Fruit fly (Drosophila melanogaster) whole organism, wandering third instar larva: ENCODE measurements around the gene Lamtor1.

ENCODE experiments used
- Abd-B ChIP-seq: fragments of >200 bp; optimal IDR thresholded peaks from 2 replicates; lab custom pipeline; 2017; ENCODE audit warnings: missing biosample characterization, missing genetic modification characterization
- CG9705 ChIP-seq: fragments of 200-800 bp; sonication (Bioruptor generic); optimal IDR thresholded peaks from 2 replicates; lab custom pipeline; 2018; ENCODE audit warnings: missing biosample characterization, mild to moderate bottlenecking, missing genetic modification characterization
- CrebA ChIP-seq: fragments of 200-800 bp; sonication (Bioruptor generic); optimal IDR thresholded peaks from 2 replicates; lab custom pipeline; 2016; ENCODE audit warnings: missing biosample characterization, mild to moderate bottlenecking, missing genetic modification characterization, borderline replicate concordance
- Dfd ChIP-seq: fragments of >200 bp; optimal IDR thresholded peaks from 2 replicates; lab custom pipeline; 2017; ENCODE audit warnings: missing biosample characterization, missing genetic modification characterization
- Dif ChIP-seq: fragments of 200-275, 200-300 bp; sonication (Bioruptor generic); optimal IDR thresholded peaks from 2 replicates; lab custom pipeline; 2018; ENCODE audit warnings: missing biosample characterization, missing genetic modification characterization; ENCODE audit not compliant: partially characterized antibody
- HLH106 ChIP-seq: fragments of 200-800 bp; optimal IDR thresholded peaks from 3 replicates; lab custom pipeline; 2019; ENCODE audit warnings: missing biosample characterization, mild to moderate bottlenecking, missing genetic modification characterization, moderate library complexity
- Hnf4 ChIP-seq: fragments of 200-800 bp; sonication (Bioruptor generic); optimal IDR thresholded peaks from 2 replicates; lab custom pipeline; 2016; ENCODE audit warnings: missing biosample characterization, mild to moderate bottlenecking, missing genetic modification characterization
- Hr78 ChIP-seq: fragments of >200 bp; optimal IDR thresholded peaks from 2 replicates; lab custom pipeline; 2017; ENCODE audit warnings: missing biosample characterization, missing genetic modification characterization
- Hr83 ChIP-seq: fragments of 200-300 bp; sonication (Bioruptor generic); optimal IDR thresholded peaks from 2 replicates; lab custom pipeline; 2016; ENCODE audit warnings: missing biosample characterization, mild to moderate bottlenecking, missing genetic modification characterization, moderate library complexity; ENCODE audit not compliant: poor library complexity, severe bottlenecking
- Jra ChIP-seq: sonication (Bioruptor generic); optimal IDR thresholded peaks from 2 replicates; lab custom pipeline; 2016; ENCODE audit warnings: missing biosample characterization, missing genetic modification characterization
- Mio ChIP-seq: sonication (Bioruptor generic); optimal IDR thresholded peaks from 2 replicates; lab custom pipeline; 2016; ENCODE audit warnings: missing biosample characterization, missing genetic modification characterization
- Myc ChIP-seq: fragments of >200 bp; optimal IDR thresholded peaks from 2 replicates; lab custom pipeline; 2017
- N ChIP-seq: fragments of >200 bp; optimal IDR thresholded peaks from 2 replicates; lab custom pipeline; 2018; ENCODE audit warnings: missing biosample characterization, missing external identifiers, missing genetic modification characterization
- OdsH ChIP-seq: fragments of 200-800 bp; sonication (Bioruptor generic); optimal IDR thresholded peaks from 2 replicates; lab custom pipeline; 2016; ENCODE audit warnings: missing biosample characterization, mild to moderate bottlenecking, missing genetic modification characterization
- Sp1 ChIP-seq: fragments of 200-800 bp; sonication (Bioruptor generic); optimal IDR thresholded peaks from 3 replicates; lab custom pipeline; 2019; ENCODE audit warnings: missing biosample characterization, mild to moderate bottlenecking, missing genetic modification characterization, moderate library complexity
- Vsx2 ChIP-seq: fragments of 200-300, 225-300 bp; sonication (Bioruptor generic); optimal IDR thresholded peaks from 2 replicates; lab custom pipeline; 2018; ENCODE audit warnings: missing biosample characterization, missing genetic modification characterization; ENCODE audit not compliant: partially characterized antibody
- dl ChIP-seq, 2 experiments: fragments of 175-275, 200-275 bp in 1 of 2; fragments of 200-275 bp in 1 of 2; sonication (Bioruptor generic); optimal IDR thresholded peaks; lab custom pipeline; 2018; ENCODE audit warnings: mild to moderate bottlenecking in 2 of 2, missing biosample characterization in 2 of 2, missing genetic modification characterization in 2 of 2, moderate library complexity in 2 of 2; ENCODE audit not compliant: partially characterized antibody in 2 of 2, insufficient read depth in 1 of 2
- dsf ChIP-seq: sonication (Bioruptor generic); optimal IDR thresholded peaks from 2 replicates; lab custom pipeline; 2016; ENCODE audit warnings: missing biosample characterization, missing genetic modification characterization, borderline replicate concordance
- ey ChIP-seq: fragments of 200-800 bp; sonication (Bioruptor generic); optimal IDR thresholded peaks from 2 replicates; lab custom pipeline; 2016; ENCODE audit warnings: missing biosample characterization, missing genetic modification characterization
- foxo ChIP-seq, 2 experiments: fragments of 200-800 bp; sonication (Bioruptor generic); optimal IDR thresholded peaks; 2 replicates in 1 of 2; 3 replicates in 1 of 2; lab custom pipeline; 2016 to 2017; ENCODE audit warnings: missing biosample characterization in 2 of 2, missing genetic modification characterization in 2 of 2
- fru ChIP-seq: fragments of 200-800 bp; sonication (Bioruptor generic); optimal IDR thresholded peaks from 3 replicates; lab custom pipeline; 2016; ENCODE audit warnings: missing biosample characterization, mild to moderate bottlenecking, missing genetic modification characterization
- h ChIP-seq: fragments of 200-800 bp; sonication (Bioruptor generic); optimal IDR thresholded peaks from 3 replicates; lab custom pipeline; 2016; ENCODE audit warnings: missing biosample characterization, mild to moderate bottlenecking, missing genetic modification characterization
- jim ChIP-seq: fragments of 175-275, 200-325 bp; sonication (Bioruptor generic); optimal IDR thresholded peaks from 2 replicates; lab custom pipeline; 2016; ENCODE audit warnings: missing biosample characterization, mild to moderate bottlenecking, missing genetic modification characterization
- pan ChIP-seq: fragments of >200 bp; optimal IDR thresholded peaks from 2 replicates; lab custom pipeline; 2017
- psq ChIP-seq: fragments of 200-800 bp; sonication (Bioruptor generic); optimal IDR thresholded peaks from 3 replicates; lab custom pipeline; 2017; ENCODE audit warnings: missing biosample characterization, mild to moderate bottlenecking, missing genetic modification characterization, moderate library complexity
- rgr ChIP-seq: fragments of 200-800 bp; sonication (Bioruptor generic); optimal IDR thresholded peaks from 3 replicates; lab custom pipeline; 2016; ENCODE audit warnings: missing biosample characterization, mild to moderate bottlenecking, missing genetic modification characterization
- sage ChIP-seq: fragments of 200-800 bp; sonication (Bioruptor generic); optimal IDR thresholded peaks from 2 replicates; lab custom pipeline; 2016; ENCODE audit warnings: missing biosample characterization, mild to moderate bottlenecking, missing genetic modification characterization
- sv ChIP-seq: fragments of 200-800 bp; sonication (Bioruptor generic); optimal IDR thresholded peaks from 3 replicates; lab custom pipeline; 2016; ENCODE audit warnings: missing biosample characterization, missing genetic modification characterization
- tai ChIP-seq: sonication (Bioruptor generic); optimal IDR thresholded peaks from 2 replicates; lab custom pipeline; 2016; ENCODE audit warnings: missing biosample characterization, missing genetic modification characterization
- usp ChIP-seq: fragments of >200 bp; optimal IDR thresholded peaks from 2 replicates; lab custom pipeline; 2017; ENCODE audit warnings: missing biosample characterization, missing genetic modification characterization
- woc ChIP-seq: sonication (Bioruptor generic); optimal IDR thresholded peaks from 2 replicates; lab custom pipeline; 2016; ENCODE audit warnings: missing biosample characterization, mild to moderate bottlenecking, missing genetic modification characterization

The Lamtor1 gene

dm6 chr3L:20002482-20003234 is 26.2 kb downstream of the Lamtor1 start, which contains the start of gene CG7668 (continued):
- TF ChIP-seq tai (GFP tag; lab: Kevin White, UChicago): peak; percentile 75
- peak; percentile 93 for TF ChIP-seq rgr
- TF ChIP-seq foxo (GFP tag; optimal IDR thresholded peaks at IDR 0.05; lab: Kevin White, UChicago): peak in 1 of 2 experiments; percentile 94
- TF ChIP-seq sage: peak; percentile 73
- TF ChIP-seq Hnf4 (GFP tag; lab: Kevin White, UChicago): peak; percentile 87
- peak; percentile 89 for TF ChIP-seq CG9705 (GFP tag; lab: Kevin White, UChicago)
- TF ChIP-seq OdsH (GFP tag; lab: Kevin White, UChicago): peak; percentile 90
- peak; percentile 63 for TF ChIP-seq CrebA (GFP tag; lab: Kevin White, UChicago)
- no peak for TF ChIP-seq jim
- peak; percentile 28 for TF ChIP-seq pan
- peak; percentile 93 for TF ChIP-seq h (GFP tag; lab: Kevin White, UChicago)
- TF ChIP-seq Myc (lab: Kevin White, UChicago): no peak
- TF ChIP-seq Sp1 (GFP tag; lab: Kevin White, UChicago): peak; percentile 95
- peak; percentile 81 for TF ChIP-seq psq

dm6 chr3L:20000878-20001640 is 27.8 kb downstream of the Lamtor1 start:
- TF ChIP-seq tai (GFP tag; lab: Kevin White, UChicago): no peak
- TF ChIP-seq Hr78 (GFP tag; lab: Kevin White, UChicago): no peak
- TF ChIP-seq dl (GFP tag; optimal IDR thresholded peaks at IDR 0.05; lab: Kevin White, UChicago; ENCODE audit: insufficient read depth in 1 of 2, partially characterized antibody in 2 of 2): no peak
- peak; percentile 41 for TF ChIP-seq fru (GFP tag; lab: Kevin White, UChicago)
- TF ChIP-seq psq: no peak
- TF ChIP-seq usp: no peak
- TF ChIP-seq pan: no peak
- no peak for TF ChIP-seq Hnf4 (GFP tag; lab: Kevin White, UChicago)
- TF ChIP-seq CrebA (GFP tag; lab: Kevin White, UChicago): no peak
- TF ChIP-seq CG9705 (GFP tag; lab: Kevin White, UChicago): no peak
- TF ChIP-seq foxo (GFP tag; optimal IDR thresholded peaks at IDR 0.05; lab: Kevin White, UChicago): no peak
- TF ChIP-seq Hr83: no peak
- peak; percentile 56 for TF ChIP-seq woc (GFP tag; lab: Kevin White, UChicago)
- no peak for TF ChIP-seq N (GFP tag; lab: Kevin White, UChicago)

dm6 chr3L:20000081-20000736 is 28.6 kb downstream of the Lamtor1 start, which contains the start of the genes Tom20 and Gabat:
Gene Tom20, plus strand, starts transcription at chr3L:20000644.
Gene Gabat, minus strand, starts transcription at chr3L:20000686.
- no peak for TF ChIP-seq sv (GFP tag; lab: Kevin White, UChicago)
- no peak for TF ChIP-seq rgr
- TF ChIP-seq foxo (GFP tag; optimal IDR thresholded peaks at IDR 0.05; lab: Kevin White, UChicago): no peak
- no peak for TF ChIP-seq Jra (GFP tag; lab: Kevin White, UChicago)
- no peak for TF ChIP-seq CrebA (GFP tag; lab: Kevin White, UChicago)
- TF ChIP-seq Vsx2 (GFP tag; lab: Kevin White, UChicago): no peak
- no peak for TF ChIP-seq HLH106 (tag; lab: Kevin White, UChicago)
- no peak for TF ChIP-seq N (GFP tag; lab: Kevin White, UChicago)
- TF ChIP-seq Abd-B (GFP tag; lab: Kevin White, UChicago): no peak
- TF ChIP-seq Mio (GFP tag; lab: Kevin White, UChicago): no peak
- no peak for TF ChIP-seq OdsH (GFP tag; lab: Kevin White, UChicago)
- TF ChIP-seq Dfd (GFP tag; lab: Kevin White, UChicago): no peak
- TF ChIP-seq CG9705 (GFP tag; lab: Kevin White, UChicago): no peak
- TF ChIP-seq dsf: no peak
- TF ChIP-seq woc (GFP tag; lab: Kevin White, UChicago): no peak
- no peak for TF ChIP-seq usp
- TF ChIP-seq fru (GFP tag; lab: Kevin White, UChicago): no peak
- no peak for TF ChIP-seq Dif (GFP tag; lab: Kevin White, UChicago)
- no peak for TF ChIP-seq ey
- no peak for TF ChIP-seq h (GFP tag; lab: Kevin White, UChicago)
